Worm (Caenorhabditis elegans) whole organism, L4 larva: ENCODE measurements around the gene fbxa-84.
A peak's percentile ranks its signal among the peaks of the same experiment; 100 is the strongest.

Experiments
- D1046.2 ChIP-seq: fragments of 200-800 bp; sonication (Bioruptor generic); IDR thresholded peaks from 2 replicates; pipeline ENCODE4 v1.3.6; 2022; ENCODE audit warnings: missing genetic modification characterization, missing compliant biosample characterization
- F26F4.8 ChIP-seq: fragments of 200-800 bp; sonication (Bioruptor generic); conservative IDR thresholded peaks from 2 replicates; pipeline ENCODE4 v1.3.6; 2022; ENCODE audit warnings: missing genetic modification characterization, missing compliant biosample characterization
- F44E2.7 ChIP-seq: fragments of 200-800 bp; sonication (Bioruptor generic); IDR thresholded peaks from 2 replicates; pipeline ENCODE4 v2.1.2; 2022; ENCODE audit warnings: missing genetic modification characterization, missing compliant biosample characterization
- F49E8.2 ChIP-seq: sonication (generic microtip); optimal IDR thresholded peaks from 2 replicates; lab custom pipeline; 2016; ENCODE audit warnings: missing compliant biosample characterization, mild to moderate bottlenecking, missing genetic modification characterization, borderline replicate concordance
- R02D3.7 ChIP-seq: fragments of 150-350 bp; sonication (generic microtip); optimal IDR thresholded peaks from 3 replicates; lab custom pipeline; 2014; ENCODE audit warnings: missing biosample characterization, missing genetic modification characterization
- Y48G9A.11 ChIP-seq: fragments of 200-800 bp; sonication (Bioruptor generic); IDR thresholded peaks from 2 replicates; pipeline ENCODE4 v1.3.6; 2022; ENCODE audit warnings: missing genetic modification reagents, missing genetic modification characterization, missing compliant biosample characterization
- aha-1 ChIP-seq: fragments of 150-350 bp; peaks from one replicate; lab custom pipeline; 2014; ENCODE audit warnings: missing biosample characterization, missing genetic modification characterization
- arid-1 ChIP-seq: fragments of 200-800 bp; sonication (Bioruptor generic); conservative IDR thresholded peaks from 2 replicates; pipeline ENCODE4 v1.3.6; 2022; ENCODE audit warnings: missing genetic modification reagents, missing genetic modification characterization, missing compliant biosample characterization
- ceh-28 ChIP-seq: fragments of 150-350 bp; optimal IDR thresholded peaks from 2 replicates; lab custom pipeline; 2014; ENCODE audit warnings: missing biosample characterization, missing genetic modification reagents, missing genetic modification characterization
- cey-2 ChIP-seq: sonication (generic microtip); optimal IDR thresholded peaks from 3 replicates; lab custom pipeline; 2017; ENCODE audit warnings: missing genetic modification characterization, mild to moderate bottlenecking, missing compliant biosample characterization, antibody characterized with exemption, borderline replicate concordance; ENCODE audit not compliant: insufficient read depth
- ctbp-1 ChIP-seq: fragments of 200-800 bp; sonication (Bioruptor generic); IDR thresholded peaks from 2 replicates; pipeline ENCODE4 v1.3.6; 2022; ENCODE audit warnings: missing genetic modification reagents, missing genetic modification characterization, missing compliant biosample characterization
- dmd-8 ChIP-seq: fragments of 200-800 bp; sonication (Bioruptor generic); IDR thresholded peaks from 2 replicates; pipeline ENCODE4 v1.3.6; 2022; ENCODE audit warnings: missing genetic modification characterization, missing compliant biosample characterization
- dmd-9 ChIP-seq: fragments of 200-800 bp; sonication (Bioruptor generic); IDR thresholded peaks from 2 replicates; pipeline ENCODE4 v1.3.6; 2022; ENCODE audit warnings: missing genetic modification reagents, missing genetic modification characterization, missing compliant biosample characterization
- hlh-30 ChIP-seq: sonication (generic microtip); optimal IDR thresholded peaks from 2 replicates; lab custom pipeline; 2017; ENCODE audit warnings: antibody characterized with exemption, mild to moderate bottlenecking, missing genetic modification characterization, missing compliant biosample characterization; ENCODE audit not compliant: insufficient read depth
- jun-1 ChIP-seq: fragments of 150-350 bp; optimal IDR thresholded peaks from 2 replicates; lab custom pipeline; 2014; ENCODE audit warnings: missing biosample characterization, missing genetic modification reagents, missing genetic modification characterization
- lim-7 ChIP-seq: fragments of 200-800 bp; sonication (Bioruptor generic); IDR thresholded peaks from 2 replicates; pipeline ENCODE4 v1.3.6; 2022; ENCODE audit warnings: missing genetic modification characterization, missing compliant biosample characterization
- lin-1 ChIP-seq: fragments of 200-800 bp; sonication (Bioruptor generic); IDR thresholded peaks from 2 replicates; pipeline ENCODE4 v1.3.6; 2022; ENCODE audit warnings: missing genetic modification reagents, missing genetic modification characterization, missing compliant biosample characterization
- lin-13 ChIP-seq: fragments of 150-350 bp; optimal IDR thresholded peaks from 2 replicates; lab custom pipeline; 2014; ENCODE audit warnings: missing biosample characterization, missing genetic modification reagents, missing genetic modification characterization
- lin-29 ChIP-seq: fragments of 200-800 bp; sonication (Bioruptor generic); IDR thresholded peaks from 2 replicates; pipeline ENCODE4 v1.3.6; 2022; ENCODE audit warnings: missing genetic modification reagents, missing genetic modification characterization, missing compliant biosample characterization
- lin-39 ChIP-seq: fragments of 150-350 bp; optimal IDR thresholded peaks from 2 replicates; lab custom pipeline; 2014; ENCODE audit warnings: missing biosample characterization, missing genetic modification reagents, missing genetic modification characterization
- mxl-2 ChIP-seq: fragments of 200-800 bp; sonication (Bioruptor generic); conservative IDR thresholded peaks from 2 replicates; pipeline ENCODE4 v1.3.6; 2022; ENCODE audit warnings: missing genetic modification reagents, missing genetic modification characterization, missing compliant biosample characterization
- nhr-10 ChIP-seq: fragments of 150-350 bp; optimal IDR thresholded peaks from 2 replicates; lab custom pipeline; 2014; ENCODE audit warnings: missing biosample characterization, missing genetic modification characterization
- nhr-28 ChIP-seq: fragments of 150-350 bp; optimal IDR thresholded peaks from 2 replicates; lab custom pipeline; 2014; ENCODE audit warnings: missing biosample characterization, missing genetic modification characterization
- nhr-6 ChIP-seq: fragments of 150-350 bp; optimal IDR thresholded peaks from 2 replicates; lab custom pipeline; 2014; ENCODE audit warnings: missing biosample characterization, missing genetic modification characterization
- nhr-77 ChIP-seq: fragments of 150-350 bp; optimal IDR thresholded peaks from 2 replicates; lab custom pipeline; 2014; ENCODE audit warnings: missing biosample characterization, missing genetic modification characterization
- snpc-1.2 ChIP-seq: fragments of 200-800 bp; sonication (Bioruptor generic); IDR thresholded peaks from 2 replicates; pipeline ENCODE4 v1.3.6; 2022; ENCODE audit warnings: missing genetic modification reagents, missing genetic modification characterization, missing compliant biosample characterization
- spr-1 ChIP-seq: sonication (generic microtip); optimal IDR thresholded peaks from 2 replicates; lab custom pipeline; 2016; ENCODE audit warnings: mild to moderate bottlenecking, missing genetic modification characterization, missing compliant biosample characterization
- unc-130 ChIP-seq: sonication (generic microtip); optimal IDR thresholded peaks from 2 replicates; lab custom pipeline; 2016; ENCODE audit warnings: missing genetic modification reagents, missing genetic modification characterization, missing compliant biosample characterization
- unc-62 ChIP-seq, 3 experiments: fragments of 150-350 bp in 1 of 3; sonication (generic microtip); optimal IDR thresholded peaks in 2 of 3; peaks in 1 of 3; 1 replicate in 1 of 3; 2 replicates in 2 of 3; lab custom pipeline; 2014 to 2017; ENCODE audit warnings: missing biosample characterization in 3 of 3, missing genetic modification characterization in 3 of 3, missing genetic modification reagents in 3 of 3, missing genotype in 1 of 3
- vab-7 ChIP-seq: fragments of 200-800 bp; sonication (Bioruptor generic); IDR thresholded peaks from 2 replicates; pipeline ENCODE4 v1.3.6; 2022; ENCODE audit warnings: missing genetic modification reagents, missing genetic modification characterization, missing compliant biosample characterization
- ztf-7 ChIP-seq: fragments of 150-350 bp; optimal IDR thresholded peaks from 2 replicates; lab custom pipeline; 2014; ENCODE audit warnings: missing biosample characterization, missing genetic modification characterization

fbxa-84 gene

DNA sequence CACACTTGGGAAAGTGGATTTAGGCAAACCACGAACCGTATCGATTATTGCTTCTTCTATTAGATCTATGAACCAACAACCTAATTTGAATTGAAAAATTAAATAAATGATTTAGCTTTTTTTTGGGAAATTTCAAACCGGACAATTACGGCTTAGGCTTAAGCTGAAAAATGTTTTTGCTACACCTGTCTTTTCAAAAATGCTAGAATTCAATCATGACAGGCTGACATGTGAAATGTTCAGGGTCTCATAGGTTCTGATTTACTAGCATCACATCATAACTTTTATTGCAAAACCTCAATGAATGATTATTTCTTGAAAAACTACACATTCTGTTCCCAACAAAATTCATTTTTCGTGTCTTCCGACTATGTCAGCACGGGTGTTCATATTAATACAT is 29.0 kb upstream of the fbxa-84 start, which contains the start of gene srh-55:
srh-55 (plus strand) TSS at position 301 of the 400 bp plus-strand sequence.
- TF ChIP-seq unc-62 (GFP tag; optimal IDR thresholded peaks at IDR 0.05 in 1 of 2; lab: Kevin White, UChicago) (peak in 1 of 2 experiments; percentile 77), unc-62 (tag; optimal IDR thresholded peaks at IDR 0.05; lab: Kevin White, UChicago) (no peak), mxl-2 (GFP tag; lab: Robert Waterston, UW) (no peak), Y48G9A.11 (GFP tag; lab: Robert Waterston, UW) (no peak), ceh-28 (tag; lab: Kevin White, UChicago) (no peak)
- TF ChIP-seq, all 104 proteins: peak for 1

DNA sequence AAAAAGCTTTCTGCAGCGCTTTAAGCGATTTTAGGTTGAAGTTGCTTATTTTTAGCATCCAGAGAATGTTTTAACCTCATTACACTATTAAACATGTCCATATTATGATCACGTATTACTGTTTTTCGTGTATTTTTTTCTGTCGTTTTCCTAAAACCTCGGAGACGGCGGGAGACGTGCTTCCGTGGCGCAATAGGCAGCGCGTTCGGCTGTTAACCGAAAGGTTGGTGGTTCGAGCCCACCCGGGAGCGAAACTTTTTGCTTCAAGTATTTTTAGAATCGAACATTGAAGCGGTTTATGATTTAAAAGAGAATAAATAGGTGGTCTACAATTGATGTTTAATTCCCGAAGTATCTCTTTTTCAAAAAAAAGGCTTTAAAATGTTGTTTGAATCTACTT is 25.7 kb upstream of the fbxa-84 start:
- 0 out of 2 replicates have a peak, but pooled peaks have one; percentile 68 for TF ChIP-seq lim-7 (GFP tag; lab: Robert Waterston, UW)
- TF ChIP-seq F26F4.8 (GFP tag; lab: Robert Waterston, UW) = peak; percentile 76; the same call in 1 of the 2 replicates
- peak; percentile 51; the same call in 1 of the 2 replicates for TF ChIP-seq D1046.2 (GFP tag; lab: Robert Waterston, UW)
- no peak for TF ChIP-seq jun-1
- TF ChIP-seq unc-130 (GFP tag; lab: Kevin White, UChicago) = peak; percentile 9

DNA sequence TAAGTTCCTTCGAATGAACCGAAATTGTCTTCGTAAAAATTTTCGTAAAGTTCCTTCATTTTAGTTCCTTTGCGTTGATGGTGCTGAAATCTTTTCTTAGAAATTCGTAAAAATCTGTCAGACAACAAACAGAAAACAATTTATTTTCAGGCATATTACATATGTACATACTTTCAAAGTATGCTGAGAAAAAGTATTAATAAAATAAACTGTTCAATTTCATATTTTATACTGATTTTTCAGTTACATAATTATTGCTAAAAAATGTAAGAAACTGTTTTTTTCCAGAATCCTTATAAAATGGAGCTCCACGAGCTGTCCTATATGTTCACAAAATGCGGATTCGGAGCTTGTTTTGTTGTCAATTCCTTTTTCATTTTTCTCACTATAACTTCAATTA is 23.5 kb upstream of the fbxa-84 start, which contains the start of gene str-45:
str-45 (plus strand) TSS at position 301 of the 400 bp plus-strand sequence.
- TF ChIP-seq nhr-10 (tag; lab: Kevin White, UChicago) (no peak), nhr-6 (no peak), vab-7 (GFP tag; lab: Robert Waterston, UW) (no peak), spr-1 (tag; lab: Kevin White, UChicago) (no peak), dmd-9 (GFP tag; lab: Robert Waterston, UW) (no peak), aha-1 (tag; lab: Kevin White, UChicago) (no peak)
- TF ChIP-seq, all 104 proteins: peak for 0

DNA sequence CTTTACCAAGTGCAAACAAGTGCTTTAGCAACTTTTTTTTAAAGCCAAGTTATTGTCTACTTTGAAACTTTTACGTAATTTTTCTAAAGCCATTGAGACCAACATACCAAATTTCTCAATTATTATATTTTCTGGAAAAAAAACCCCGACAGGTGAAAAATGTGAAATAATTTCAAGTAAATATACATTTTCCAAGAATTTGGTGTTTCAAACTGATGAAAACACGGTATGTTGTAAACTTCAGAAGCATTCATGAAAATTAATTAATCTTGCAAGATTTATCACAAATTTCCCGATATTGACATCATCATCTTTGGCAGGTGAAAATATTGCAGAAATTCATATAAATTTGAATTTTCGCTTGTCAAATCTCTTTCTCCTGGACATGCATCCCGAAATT is 19.5 kb upstream of the fbxa-84 start, which contains the start of gene srz-11:
srz-11 (plus strand) TSS at position 386 of the 400 bp plus-strand sequence.
- TF ChIP-seq nhr-77 = no peak
- TF ChIP-seq R02D3.7 (tag; lab: Kevin White, UChicago) = no peak
- TF ChIP-seq cey-2 (tag; lab: Kevin White, UChicago) = no peak
- no peak for TF ChIP-seq F26F4.8 (GFP tag; lab: Robert Waterston, UW)
- no peak for TF ChIP-seq nhr-10 (tag; lab: Kevin White, UChicago)
- no peak for TF ChIP-seq snpc-1.2 (GFP tag; lab: Robert Waterston, UW)
- no peak for TF ChIP-seq lin-29 (GFP tag; lab: Robert Waterston, UW)
- TF ChIP-seq arid-1 (GFP tag; lab: Robert Waterston, UW) = no peak
- no peak for TF ChIP-seq F44E2.7 (GFP tag; lab: Robert Waterston, UW)
- TF ChIP-seq aha-1 (tag; lab: Kevin White, UChicago) = no peak
- no peak for TF ChIP-seq nhr-28 (tag; lab: Kevin White, UChicago)
- no peak for TF ChIP-seq dmd-8 (GFP tag; lab: Robert Waterston, UW)
- no peak for TF ChIP-seq lin-13 (GFP tag; lab: Kevin White, UChicago)
- TF ChIP-seq ctbp-1 (GFP tag; lab: Robert Waterston, UW) = no peak
- TF ChIP-seq F49E8.2 (tag; lab: Kevin White, UChicago) = no peak
- no peak for TF ChIP-seq ztf-7 (tag; lab: Kevin White, UChicago)
- TF ChIP-seq lin-39 (tag; lab: Kevin White, UChicago) = no peak
- TF ChIP-seq lin-1 = no peak

DNA sequence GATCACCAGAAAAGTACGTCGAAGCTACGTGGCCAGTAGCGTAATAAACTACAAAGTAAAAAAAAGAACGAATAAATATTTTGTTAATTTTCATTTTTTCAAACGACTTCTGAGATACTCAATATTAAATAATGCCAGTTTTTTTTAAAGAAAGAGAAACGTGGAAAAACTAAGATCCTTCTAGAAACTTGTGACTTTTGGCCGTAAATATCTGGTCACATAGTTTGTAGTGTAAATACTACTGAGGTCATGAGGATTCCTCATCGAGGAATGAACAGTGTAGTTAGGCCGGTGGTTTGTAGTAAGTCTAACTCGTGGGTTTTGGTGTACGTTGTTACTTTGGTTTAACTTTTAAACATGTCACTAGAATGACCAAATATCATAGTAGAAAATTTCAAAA is 14.2 kb upstream of the fbxa-84 start:
- peak; percentile 43 for TF ChIP-seq hlh-30 (tag; lab: Kevin White, UChicago)
- TF ChIP-seq nhr-28 (tag; lab: Kevin White, UChicago) = peak; percentile 74
